Worm (Caenorhabditis elegans) whole organism, midembryonic: ENCODE data around the gene T22D1.17.

Experiments
- flt-1 ChIP-seq: fragments of 200-800 bp; sonication (Bioruptor generic); IDR thresholded peaks from 2 replicates; pipeline ENCODE4 v1.3.6; 2022; ENCODE audit warnings: missing genetic modification characterization, missing compliant biosample characterization
- med-1 ChIP-seq: sonication (generic microtip); optimal IDR thresholded peaks from 2 replicates; lab custom pipeline; 2017; ENCODE audit warnings: missing genetic modification characterization, mild to moderate bottlenecking, missing compliant biosample characterization, antibody characterized with exemption, missing genetic modification reagents; ENCODE audit not compliant: insufficient read depth
- ref-1 ChIP-seq: fragments of 200-800 bp; sonication (Bioruptor generic); conservative IDR thresholded peaks from 2 replicates; pipeline ENCODE4 v1.3.6; 2022; ENCODE audit warnings: missing genetic modification reagents, missing genetic modification characterization, missing compliant biosample characterization
- ztf-29 ChIP-seq: fragments of 200-800 bp; sonication (Bioruptor generic); IDR thresholded peaks from 2 replicates; pipeline ENCODE4 v1.3.6; 2022; ENCODE audit warnings: missing genetic modification reagents, missing genetic modification characterization, missing compliant biosample characterization

ce11 chrIV:6905428-6905827 is 369 bp upstream of the T22D1.17 start:
- TF ChIP-seq med-1: no peak
- no peak for TF ChIP-seq ref-1 (GFP tag; lab: Robert Waterston, UW)
- no peak for TF ChIP-seq ztf-29 (GFP tag; lab: Robert Waterston, UW)
- TF ChIP-seq flt-1: no peak
